Worm (Caenorhabditis elegans) whole organism, dauer: Measurements from ENCODE around the gene vab-19.

Experiments used
- unc-62 ChIP-seq: sonication (generic microtip); optimal IDR thresholded peaks from 2 replicates; lab custom pipeline; 2017; ENCODE audit warnings: missing biosample characterization, missing genetic modification reagents, missing genetic modification characterization

The vab-19 gene

DNA sequence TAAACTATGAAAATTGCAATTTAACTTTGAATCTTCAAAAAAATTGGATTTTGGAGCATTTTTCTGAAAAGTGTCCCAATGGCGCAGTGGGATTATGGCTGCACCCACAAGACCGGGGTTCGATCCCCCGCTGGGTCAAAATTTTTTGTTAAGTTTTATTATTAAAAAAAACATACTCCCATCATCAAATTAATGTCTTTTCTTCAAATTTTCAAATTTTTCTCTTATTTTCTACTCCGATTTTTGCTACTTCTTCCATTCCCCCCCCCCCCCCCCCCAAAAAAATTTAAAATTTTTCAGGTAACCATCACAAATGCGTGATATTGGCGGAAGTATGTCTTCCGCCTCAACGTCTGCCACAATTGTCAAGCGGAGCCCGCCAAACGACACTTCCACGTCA, at the start of gene vab-19:
Gene vab-19, plus strand, starts transcription at position 301 of the 400 bp plus-strand sequence.
- no peak for TF ChIP-seq unc-62 (GFP tag; lab: Kevin White, UChicago)

DNA sequence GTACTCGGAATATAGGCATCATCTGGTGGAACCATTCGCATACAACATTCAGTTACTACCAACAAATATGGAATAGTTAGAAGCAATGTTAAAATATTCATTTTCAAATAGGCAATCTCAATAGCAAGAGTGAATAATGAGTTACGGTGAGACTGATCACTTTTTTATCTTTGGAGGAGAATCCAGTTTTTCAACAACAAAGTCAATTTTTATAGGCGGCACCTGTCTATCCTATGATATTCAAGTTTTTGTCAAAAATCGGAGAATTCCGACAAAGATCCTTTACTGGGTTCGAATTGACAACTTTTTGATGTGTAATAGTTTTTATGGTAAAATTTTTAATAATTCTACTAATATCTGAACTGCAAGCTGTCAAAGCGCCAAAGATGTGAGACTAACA, 49.3 kb upstream of the vab-19 start, which contains the start of gene F16G10.11:
Gene F16G10.11, minus strand, starts transcription at position 101 of the 400 bp plus-strand sequence.
- TF ChIP-seq unc-62 (GFP tag; lab: Kevin White, UChicago) = no peak

DNA sequence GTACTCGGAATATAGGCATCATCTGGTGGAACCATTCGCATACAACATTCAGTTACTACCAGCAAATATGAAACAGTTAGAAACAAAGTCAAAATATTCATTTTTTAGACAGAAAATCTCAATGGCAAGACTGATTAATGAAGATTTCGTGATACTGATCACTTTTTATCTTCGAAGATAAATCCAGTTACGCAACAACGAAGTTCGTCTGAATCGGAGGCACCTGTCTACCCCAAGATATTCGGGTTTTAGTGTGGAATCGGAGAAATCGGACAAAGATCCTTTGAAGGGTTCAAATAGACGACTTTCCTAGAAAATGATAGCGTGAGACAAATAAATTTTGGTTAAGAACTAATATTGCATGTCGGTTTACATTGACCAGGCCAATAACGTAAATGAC, 47.2 kb upstream of the vab-19 start, which contains the start of gene F16G10.13:
Gene F16G10.13, minus strand, starts transcription at position 101 of the 400 bp plus-strand sequence.
- no peak for TF ChIP-seq unc-62 (GFP tag; lab: Kevin White, UChicago)

ce11 chrII:2398884-2399283, 44.2 kb upstream of the vab-19 start, which contains the start of gene F16G10.14:
F16G10.14 (minus strand) TSS chrII:2398984.
- no peak for TF ChIP-seq unc-62 (GFP tag; lab: Kevin White, UChicago)

ce11 chrII:2399810-2400209, 43.3 kb upstream of the vab-19 start:
- no peak for TF ChIP-seq unc-62 (GFP tag; lab: Kevin White, UChicago)

DNA sequence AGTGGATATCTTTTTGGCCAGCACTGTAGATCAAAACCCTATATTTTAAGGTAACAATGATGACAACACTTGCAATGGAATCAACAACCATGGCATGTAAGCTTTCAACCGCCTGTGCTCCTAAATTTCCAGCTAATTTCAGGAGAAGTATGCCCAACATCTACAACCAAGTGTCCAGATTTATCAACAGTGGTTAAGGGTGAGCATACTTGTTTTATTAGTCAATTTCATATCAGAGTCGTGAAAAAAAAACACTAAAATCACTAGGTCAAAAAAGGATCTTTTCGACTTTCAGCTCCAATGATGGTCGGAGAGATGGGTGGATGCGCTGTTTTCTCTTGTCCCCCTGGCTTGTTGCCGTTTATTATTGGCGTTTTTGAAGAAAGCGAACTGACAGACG, 39.1 kb upstream of the vab-19 start, which contains the start of gene F16G10.1:
Gene F16G10.1, plus strand, starts transcription at position 301 of the 400 bp plus-strand sequence.
- TF ChIP-seq unc-62 (GFP tag; lab: Kevin White, UChicago) = no peak

DNA sequence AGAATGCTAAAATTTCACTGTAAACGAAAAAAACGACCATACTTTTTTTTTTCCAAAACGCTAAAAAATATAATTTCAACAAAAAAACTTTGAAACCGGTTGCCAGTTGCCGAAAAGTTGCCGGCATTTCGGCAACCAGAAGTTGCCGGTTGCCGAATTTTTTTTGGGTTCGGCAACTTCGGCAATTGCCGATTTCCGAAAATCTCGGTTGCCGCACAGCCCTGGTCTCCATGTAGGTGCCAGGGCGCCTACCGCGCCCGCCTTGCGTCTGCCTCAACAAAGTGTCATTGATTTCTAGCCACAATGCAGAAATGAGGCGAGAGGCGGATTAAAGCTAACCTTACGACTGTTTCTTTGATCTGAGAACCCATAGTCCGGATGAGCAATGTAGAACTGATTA, 32.0 kb upstream of the vab-19 start:
- TF ChIP-seq unc-62 (GFP tag; lab: Kevin White, UChicago) = no peak

DNA sequence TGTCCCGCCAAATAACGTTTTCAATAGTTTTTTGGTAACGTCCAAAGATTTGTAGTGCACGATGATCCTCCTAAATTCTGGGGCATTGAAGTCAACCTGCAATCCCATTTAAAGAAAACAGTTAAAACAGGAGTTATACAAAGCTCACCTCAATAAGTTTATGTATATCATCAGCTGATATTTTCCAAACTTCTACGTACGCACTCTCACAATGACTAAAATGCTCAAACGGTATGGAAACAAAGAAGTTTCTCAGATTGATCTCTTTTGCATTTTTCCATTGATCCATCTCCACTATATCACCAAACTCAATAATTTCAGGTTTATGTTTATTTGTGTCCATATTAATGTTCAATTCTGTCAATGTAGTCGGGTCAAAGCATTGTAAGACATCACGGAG, 31.5 kb upstream of the vab-19 start:
- TF ChIP-seq unc-62 (GFP tag; lab: Kevin White, UChicago) = no peak

DNA sequence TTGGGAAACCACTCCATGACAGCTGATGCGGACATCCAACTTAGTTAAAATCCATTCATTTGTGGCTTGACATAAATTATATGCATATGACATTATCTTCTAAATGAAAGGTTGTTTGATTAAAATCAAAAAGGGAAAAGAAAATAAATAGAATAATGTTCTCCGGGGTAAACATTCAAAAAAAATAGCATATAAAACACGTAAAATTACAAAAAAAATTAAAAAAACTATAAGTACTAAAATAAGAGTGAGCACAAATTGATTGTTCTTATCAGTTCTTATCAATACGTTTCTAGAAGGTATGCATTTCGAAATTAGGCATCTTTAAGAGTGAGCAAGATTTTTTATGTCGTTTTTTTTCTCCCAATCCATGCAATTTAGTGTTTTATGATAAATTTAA, 30.4 kb upstream of the vab-19 start, which contains the start of gene fbxa-182:
Gene fbxa-182, minus strand, starts transcription at position 101 of the 400 bp plus-strand sequence.
- TF ChIP-seq unc-62 (GFP tag; lab: Kevin White, UChicago) = no peak

DNA sequence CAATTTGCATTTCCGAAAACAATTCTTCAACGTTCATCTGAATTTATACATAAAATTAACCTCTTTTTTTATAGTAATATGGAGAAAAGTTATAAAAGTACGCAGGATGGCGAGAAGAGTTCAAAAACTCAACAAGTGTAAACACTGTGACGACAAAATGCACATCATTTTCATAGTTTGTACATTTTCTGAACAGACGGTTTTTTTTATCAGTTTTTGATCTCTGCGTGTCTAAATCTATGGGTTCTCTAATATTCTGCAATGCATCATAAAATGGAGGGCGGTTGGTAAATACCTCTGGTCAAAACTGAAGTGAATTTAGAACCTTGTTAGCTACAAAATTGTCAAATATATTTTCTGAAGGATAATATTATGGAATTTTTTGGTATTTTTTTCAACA, 27.6 kb upstream of the vab-19 start, which contains the start of gene fbxa-4:
Gene fbxa-4, minus strand, starts transcription at position 93 of the 400 bp plus-strand sequence.
- TF ChIP-seq unc-62 (GFP tag; lab: Kevin White, UChicago) = no peak

DNA sequence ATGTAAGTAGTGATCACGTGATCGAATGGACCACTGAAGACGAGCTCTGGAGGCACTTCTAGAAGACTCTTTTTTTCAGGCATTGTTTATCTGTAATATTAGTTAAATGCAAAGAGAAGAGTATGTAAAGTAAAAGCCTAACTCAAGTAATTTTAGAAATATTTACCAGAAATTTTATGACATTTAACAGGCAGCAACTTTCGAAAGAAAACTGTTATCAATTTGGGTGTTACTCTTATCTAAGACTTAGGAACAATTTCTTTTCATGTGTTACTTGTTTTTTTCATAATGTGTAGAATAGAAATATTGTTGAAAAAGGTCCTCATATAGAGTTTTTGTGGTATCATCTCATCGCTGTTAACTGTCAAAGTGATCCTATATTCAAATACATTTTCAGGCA, 25.2 kb upstream of the vab-19 start, which contains the start of the genes F42G2.5 and F42G2.7:
Gene F42G2.5, minus strand, starts transcription at position 101 of the 400 bp plus-strand sequence.
Gene F42G2.7, plus strand, starts transcription at position 270 of the 400 bp plus-strand sequence.
- no peak for TF ChIP-seq unc-62 (GFP tag; lab: Kevin White, UChicago)

ce11 chrII:2418836-2419235, 24.2 kb upstream of the vab-19 start, which contains the start of gene fbxc-20:
fbxc-20 (plus strand) TSS chrII:2419136.
- TF ChIP-seq unc-62 (GFP tag; lab: Kevin White, UChicago) = no peak

- TF ChIP-seq unc-62 (GFP tag; lab: Kevin White, UChicago) = no peak
Measured at ce11 chrII:2420685-2421084, 22.4 kb upstream of the vab-19 start.

DNA sequence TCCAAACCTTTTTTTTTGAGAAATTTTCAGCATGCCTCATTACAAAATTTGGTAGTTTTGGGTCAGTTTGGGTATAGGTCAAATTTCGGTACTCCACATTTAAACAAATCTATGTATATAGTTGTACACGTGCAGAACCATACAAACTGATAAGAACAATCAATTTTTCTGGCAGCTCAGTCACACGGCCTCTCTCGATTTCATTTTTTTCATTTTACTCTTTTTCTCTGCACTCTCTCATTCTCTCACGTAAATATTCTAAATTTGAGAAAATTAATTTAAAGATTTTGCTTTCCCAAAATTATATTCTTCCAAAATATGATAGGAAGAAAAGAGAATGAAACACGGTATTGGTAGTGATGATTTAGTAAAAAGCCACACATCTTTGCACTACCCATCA, 21.9 kb upstream of the vab-19 start:
- TF ChIP-seq unc-62 (GFP tag; lab: Kevin White, UChicago) = no peak

ce11 chrII:2421905-2422304, 21.2 kb upstream of the vab-19 start, which contains the start of gene F42G2.2:
F42G2.2 (plus strand) TSS chrII:2422205.
- no peak for TF ChIP-seq unc-62 (GFP tag; lab: Kevin White, UChicago)

- TF ChIP-seq unc-62 (GFP tag; lab: Kevin White, UChicago) = no peak
Measured at ce11 chrII:2422427-2422826, 20.7 kb upstream of the vab-19 start.

ce11 chrII:2431972-2432371, 11.1 kb upstream of the vab-19 start, which contains the start of gene ceh-86:
ceh-86 (minus strand) TSS chrII:2432072.
- no peak for TF ChIP-seq unc-62 (GFP tag; lab: Kevin White, UChicago)
